Worm (Caenorhabditis elegans): ENCODE results near the gene H04D03.6.
A peak's percentile ranks its signal among the peaks of the same experiment; 100 is the strongest.
"Not testable (repeated sequence)": the region's sequence is repeated elsewhere in the genome, so short reads cannot be mapped to it uniquely, and the experiment has no call there.

Gene H04D03.6

DNA sequence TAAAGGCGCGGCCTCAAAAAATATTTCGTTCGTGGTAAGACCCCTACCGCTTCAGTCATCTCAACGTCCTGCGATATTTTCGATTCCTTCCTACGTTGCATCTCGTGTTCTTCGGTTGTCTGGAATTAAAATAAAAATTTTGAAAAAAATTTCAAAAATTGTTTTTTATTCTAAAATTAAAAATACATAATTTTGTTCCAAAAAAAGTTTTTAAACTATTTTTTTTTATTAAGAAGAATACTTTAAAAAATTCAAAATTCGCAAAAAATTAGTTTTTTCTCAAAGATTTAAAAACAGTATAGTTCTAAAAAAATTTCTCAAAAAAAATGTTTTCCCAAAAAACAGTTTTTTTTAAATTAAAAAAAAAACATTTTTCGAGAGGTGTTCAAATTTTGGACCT, at the start of gene H04D03.6:
Gene H04D03.6, minus strand, starts transcription at position 101 of the 400 bp plus-strand sequence.
- TF ChIP-seq Y116A8C.19 (tag; optimal IDR thresholded peaks at IDR 0.05; ENCODE audit: borderline replicate concordance); fkh-4 (tag; optimal IDR thresholded peaks at IDR 0.05; ENCODE audit: borderline replicate concordance); nhr-11 (tag; optimal IDR thresholded peaks at IDR 0.05): not testable (repeated sequence)

DNA sequence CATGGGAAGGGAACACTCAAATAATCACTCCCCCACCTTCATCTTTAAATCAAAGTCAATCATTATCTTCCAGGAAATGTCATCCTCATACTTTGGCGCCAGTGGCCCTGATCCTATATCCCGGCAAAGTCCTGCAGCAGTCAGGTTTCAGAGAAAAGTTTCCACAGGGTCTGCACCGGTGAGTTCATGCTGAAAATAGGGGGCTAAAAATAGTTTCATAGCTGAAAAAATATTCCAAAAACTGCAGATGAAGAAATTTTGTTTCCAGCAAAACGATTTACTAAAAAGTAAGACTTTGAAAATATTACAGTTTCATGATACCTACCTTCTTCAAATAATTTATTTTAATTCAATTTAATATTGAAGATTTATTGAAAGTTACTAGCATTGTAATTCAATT, 49.4 kb upstream of the H04D03.6 start, which contains the start of gene ptr-25:
Gene ptr-25, plus strand, starts transcription at position 73 of the 400 bp plus-strand sequence.
- TF ChIP-seq fkh-4 (tag; optimal IDR thresholded peaks at IDR 0.05; ENCODE audit: borderline replicate concordance) (no peak), efl-1 (optimal IDR thresholded peaks at IDR 0.05) (no peak), efl-1 (GFP tag; optimal IDR thresholded peaks at IDR 0.05 in 1 of 2) (peak in 1 of 2 experiments; percentile 75)

DNA sequence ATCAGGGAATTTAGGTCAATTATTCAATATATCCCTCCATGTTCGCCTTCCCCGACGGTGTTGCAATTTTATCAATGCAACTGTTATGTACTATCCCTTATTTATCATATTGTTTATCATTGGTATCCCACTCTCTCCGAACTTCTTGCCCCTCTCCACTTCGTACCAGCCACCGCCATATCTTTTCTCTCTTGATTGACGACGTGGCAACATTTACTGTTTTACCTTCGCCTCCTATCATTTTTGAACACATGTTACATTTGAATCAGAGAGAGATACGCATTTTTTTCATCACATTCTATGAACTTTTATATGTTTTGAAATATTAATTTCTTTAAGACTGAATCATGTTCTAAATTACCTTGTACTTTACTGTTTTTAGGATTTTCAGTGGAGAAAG, 47.8 kb upstream of the H04D03.6 start:
- TF ChIP-seq jun-1 (tag; optimal IDR thresholded peaks at IDR 0.05) (no peak), blmp-1 (tag; optimal IDR thresholded peaks at IDR 0.05) (peak; percentile 78), efl-1 (optimal IDR thresholded peaks at IDR 0.05) (no peak), efl-1 (GFP tag; optimal IDR thresholded peaks at IDR 0.05 in 1 of 2) (peak in 1 of 2 experiments; percentile 40), elt-3 (tag; optimal IDR thresholded peaks at IDR 0.05) (peak in 4 of 6 experiments; percentile 14 to 61 (median 52)), nhr-85 (tag) (peak; percentile 36)

DNA sequence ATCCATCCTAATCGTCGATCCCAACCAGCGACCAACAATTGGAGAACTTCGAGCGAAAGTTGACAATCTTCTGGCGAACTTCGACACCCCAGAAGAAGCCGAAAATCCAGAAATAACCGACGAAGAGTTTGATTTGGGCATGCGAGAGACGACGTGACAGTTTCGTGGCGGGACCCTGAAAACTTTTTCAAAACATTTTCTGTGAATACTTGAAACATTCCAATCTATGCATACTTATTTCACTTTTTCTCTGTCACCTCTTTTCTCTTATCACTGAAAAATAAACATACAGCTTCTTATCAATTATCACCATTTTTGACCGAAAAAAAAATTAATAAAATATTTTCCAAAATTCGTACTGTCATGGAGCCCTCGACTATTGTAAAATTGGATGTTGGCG, 43.3 kb upstream of the H04D03.6 start, which contains the start of gene D2045.8:
Gene D2045.8, plus strand, starts transcription at position 301 of the 400 bp plus-strand sequence.
- TF ChIP-seq isw-1 (GFP tag; IDR thresholded peaks at IDR 0.05) (no peak), ztf-4 (tag; optimal IDR thresholded peaks at IDR 0.05) (no peak), efl-1 (optimal IDR thresholded peaks at IDR 0.05) (no peak), efl-1 (GFP tag; optimal IDR thresholded peaks at IDR 0.05 in 1 of 2) (no peak), dpl-1 (GFP tag; optimal IDR thresholded peaks at IDR 0.05) (no peak)

DNA sequence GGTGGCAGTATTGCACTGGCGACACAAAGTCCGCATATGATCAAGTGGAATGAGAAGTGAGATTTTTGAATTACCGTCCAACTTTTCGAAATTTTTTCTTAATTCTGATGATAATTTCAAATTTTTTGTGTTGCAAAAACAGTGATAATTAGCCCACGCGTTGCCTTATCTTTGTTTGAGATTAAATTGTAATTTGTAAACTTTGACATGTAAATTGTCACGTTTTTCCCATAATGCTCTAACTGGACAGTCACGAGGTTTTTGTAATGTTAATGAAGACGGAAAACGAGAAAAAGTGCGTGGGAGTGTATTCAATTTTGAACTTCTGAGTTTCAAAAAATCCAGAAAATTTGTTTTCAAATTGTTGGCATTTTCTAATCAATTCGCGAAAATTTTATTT, 42.8 kb upstream of the H04D03.6 start:
- peak in 1 of 2 experiments; percentile 21 for TF ChIP-seq lin-35 (GFP tag; optimal IDR thresholded peaks at IDR 0.05)
- TF ChIP-seq pqm-1 (tag; optimal IDR thresholded peaks at IDR 0.05), result no peak
- peak; percentile 70 for TF ChIP-seq elt-2 (tag; optimal IDR thresholded peaks at IDR 0.05)
- TF ChIP-seq xbp-1 (tag; optimal IDR thresholded peaks at IDR 0.05), result no peak
- no peak for TF ChIP-seq pag-3 (tag; optimal IDR thresholded peaks at IDR 0.05; ENCODE audit: borderline replicate concordance, insufficient read depth)

DNA sequence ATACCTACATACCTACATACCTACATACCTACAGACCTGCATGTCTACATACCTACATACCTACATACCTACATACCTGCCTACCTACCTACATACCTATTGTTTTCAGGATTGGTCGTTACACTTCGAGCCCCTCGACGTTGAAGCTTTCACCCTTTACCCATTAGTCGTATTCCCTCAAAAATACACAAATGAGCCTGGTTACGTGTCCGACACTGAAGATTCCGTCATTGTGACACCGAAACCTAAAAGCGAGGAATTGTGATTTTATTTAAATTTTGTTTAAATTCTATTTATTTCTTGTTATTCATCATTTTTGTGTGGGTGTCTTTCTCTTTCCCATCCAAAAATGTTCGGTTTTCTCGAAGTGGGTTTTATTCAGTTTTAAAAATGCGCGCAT, 40.5 kb upstream of the H04D03.6 start, which contains the start of gene D2045.7:
Gene D2045.7, plus strand, starts transcription at position 301 of the 400 bp plus-strand sequence.
- TF ChIP-seq nhr-12 (tag; optimal IDR thresholded peaks at IDR 0.05) (no peak), unc-62 (GFP tag; optimal IDR thresholded peaks at IDR 0.05) (no peak), unc-30 (tag; optimal IDR thresholded peaks at IDR 0.05) (no peak), grh-1 (GFP tag; IDR thresholded peaks at IDR 0.05) (no peak), lin-13 (GFP tag; optimal IDR thresholded peaks at IDR 0.05) (no peak), elt-2 (tag; optimal IDR thresholded peaks at IDR 0.05) (no peak), rnt-1 (tag; optimal IDR thresholded peaks at IDR 0.05) (no peak), hlh-4 (tag; optimal IDR thresholded peaks at IDR 0.05) (no peak), blmp-1 (tag; optimal IDR thresholded peaks at IDR 0.05) (no peak), nhr-76 (tag; optimal IDR thresholded peaks at IDR 0.05) (no peak), skn-1 (tag; optimal IDR thresholded peaks at IDR 0.05) (no peak), ces-1 (GFP tag; optimal IDR thresholded peaks at IDR 0.05) (no peak), ztf-4 (tag; optimal IDR thresholded peaks at IDR 0.05) (no peak), elt-3 (tag; optimal IDR thresholded peaks at IDR 0.05) (no peak), sox-4 (tag; optimal IDR thresholded peaks at IDR 0.05) (no peak), snu-23 (GFP tag; optimal IDR thresholded peaks at IDR 0.05) (no peak), lir-3 (tag; optimal IDR thresholded peaks at IDR 0.05; ENCODE audit: poor library complexity) (no peak)

DNA sequence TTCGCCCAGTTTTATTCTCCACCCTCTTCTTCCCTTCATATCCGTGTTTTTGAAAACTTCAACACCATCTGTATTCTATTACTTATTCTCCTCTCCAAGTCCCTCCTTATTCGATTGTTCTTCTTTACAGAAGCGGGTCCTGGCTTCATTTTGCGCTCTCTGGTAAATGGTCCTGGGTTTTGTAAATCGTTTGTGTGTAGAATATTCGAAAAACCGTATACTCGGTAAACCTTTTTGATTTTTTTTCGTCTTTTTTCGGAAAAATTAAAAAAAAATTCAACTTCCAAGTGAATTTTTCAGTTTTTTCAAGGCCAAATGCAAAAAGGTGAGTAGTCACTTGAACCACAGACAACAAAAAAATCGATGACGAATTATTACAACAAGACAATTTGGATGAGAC, 36.3 kb upstream of the H04D03.6 start, which contains the start of gene D2045.9:
Gene D2045.9, plus strand, starts transcription at position 301 of the 400 bp plus-strand sequence.
- TF ChIP-seq ceh-82 (tag; optimal IDR thresholded peaks at IDR 0.05) (no peak), ceh-90 (tag; optimal IDR thresholded peaks at IDR 0.05) (no peak), C34B4.2 (tag; optimal IDR thresholded peaks at IDR 0.05) (no peak), ceh-88 (GFP tag; IDR thresholded peaks at IDR 0.05) (no peak), F16B12.6 (tag; optimal IDR thresholded peaks at IDR 0.05) (no peak), ces-1 (GFP tag; optimal IDR thresholded peaks at IDR 0.05) (no peak), nhr-11 (tag; optimal IDR thresholded peaks at IDR 0.05) (no peak), ztf-4 (tag; optimal IDR thresholded peaks at IDR 0.05) (no peak), snu-23 (GFP tag; optimal IDR thresholded peaks at IDR 0.05) (no peak), hpl-2 (GFP tag; optimal IDR thresholded peaks at IDR 0.05) (no peak), Y116A8C.19 (tag; optimal IDR thresholded peaks at IDR 0.05; ENCODE audit: borderline replicate concordance) (no peak), hlh-4 (tag; optimal IDR thresholded peaks at IDR 0.05) (no peak)

Data from whole organism, L1 larva.